Fruit fly (Drosophila melanogaster): Measurements from ENCODE around the gene CG31915.

CG31915 gene

DNA sequence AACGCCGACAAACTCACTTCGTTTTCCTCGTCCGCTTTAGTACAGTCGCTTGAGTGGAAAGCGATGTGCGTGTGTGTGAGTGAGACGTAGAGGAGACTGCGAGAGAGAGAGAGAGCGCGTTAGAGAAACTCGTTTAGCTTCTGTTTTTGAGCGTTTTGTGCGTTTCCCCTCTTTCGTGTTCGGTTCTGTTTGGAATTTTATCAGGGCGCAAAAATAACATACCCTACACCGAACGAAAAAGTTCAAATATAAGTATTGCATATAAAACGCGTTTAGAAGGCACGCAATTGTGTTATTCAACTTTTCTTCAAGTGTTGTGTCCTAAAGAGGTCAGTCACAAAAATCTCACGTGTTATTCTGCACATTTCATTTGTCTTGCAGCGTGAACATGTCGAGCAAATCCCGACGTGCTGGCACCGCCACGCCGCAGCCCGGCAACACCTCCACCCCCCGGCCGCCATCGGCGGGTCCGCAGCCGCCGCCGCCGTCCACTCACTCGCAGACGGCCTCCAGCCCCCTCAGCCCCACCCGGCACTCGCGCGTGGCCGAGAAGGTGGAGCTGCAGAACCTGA lies 15.1 kb downstream of the CG31915 start (continued):
- no peak for TF ChIP-seq E2f1 (GFP tag; IDR thresholded peaks at IDR 0.05)
- TF ChIP-seq hbn (GFP tag; IDR thresholded peaks at IDR 0.05; ENCODE audit: partially characterized antibody): no peak; the same call in 1 of the 2 replicates
- no peak for TF ChIP-seq CG4282 (GFP tag; optimal IDR thresholded peaks at IDR 0.05)
- 0 out of 3 replicates have a peak, but pooled peaks have one; percentile 18 for TF ChIP-seq otp (GFP tag; IDR thresholded peaks at IDR 0.05)
- no peak for TF ChIP-seq HLH4C (GFP tag; IDR thresholded peaks at IDR 0.05; ENCODE audit: partially characterized antibody)
- TF ChIP-seq MESR4 (GFP tag; optimal IDR thresholded peaks at IDR 0.05): peak; percentile 15
- peak; percentile 70; the same call in 2 of the 4 replicates for TF ChIP-seq chinmo (GFP tag; IDR thresholded peaks at IDR 0.05; ENCODE audit: partially characterized antibody)
- TF ChIP-seq Med (GFP tag): peak; percentile 95
- TF ChIP-seq zfh2 (GFP tag; optimal IDR thresholded peaks at IDR 0.05): peak; percentile 41
- TF ChIP-seq CG2129 (GFP tag; IDR thresholded peaks at IDR 0.05; ENCODE audit: partially characterized antibody): no peak
- no peak for TF ChIP-seq CG15269 (tag; optimal IDR thresholded peaks at IDR 0.05)
- peak; percentile 71 for TF ChIP-seq lilli (GFP tag; optimal IDR thresholded peaks at IDR 0.05)
- TF ChIP-seq CG11398 (GFP tag; optimal IDR thresholded peaks at IDR 0.05): peak; percentile 29
- TF ChIP-seq Fer2 (tag; optimal IDR thresholded peaks at IDR 0.05): no peak
- no peak for TF ChIP-seq Abd-B (GFP tag; optimal IDR thresholded peaks at IDR 0.05)
- TF ChIP-seq PHDP (tag; optimal IDR thresholded peaks at IDR 0.05): peak; percentile 57
- TF ChIP-seq vnd (GFP tag; IDR thresholded peaks at IDR 0.05; ENCODE audit: partially characterized antibody): no peak
- TF ChIP-seq jing (GFP tag; optimal IDR thresholded peaks at IDR 0.05): no peak
- no peak for TF ChIP-seq CG17612 (GFP tag; IDR thresholded peaks at IDR 0.05)
- peak; percentile 57 for TF ChIP-seq CG30403 (GFP tag; optimal IDR thresholded peaks at IDR 0.05)
- TF ChIP-seq CG1233 (GFP tag; optimal IDR thresholded peaks at IDR 0.05): no peak
- TF ChIP-seq crc (GFP tag; optimal IDR thresholded peaks at IDR 0.05): no peak
- TF ChIP-seq pros (GFP tag; optimal IDR thresholded peaks at IDR 0.05): no peak
- peak; percentile 36 for TF ChIP-seq CrebB (tag; optimal IDR thresholded peaks at IDR 0.05)
- TF ChIP-seq dan (GFP tag; IDR thresholded peaks at IDR 0.05): no peak
- no peak for TF ChIP-seq sc (optimal IDR thresholded peaks at IDR 0.05)
- TF ChIP-seq sc (GFP tag; optimal IDR thresholded peaks at IDR 0.05): no peak
- no peak for TF ChIP-seq CG17912 (GFP tag; optimal IDR thresholded peaks at IDR 0.05)
- TF ChIP-seq CG17802 (tag; optimal IDR thresholded peaks at IDR 0.05): no peak
- TF ChIP-seq CG6813 (GFP tag; optimal IDR thresholded peaks at IDR 0.05): peak; percentile 61
- TF ChIP-seq aop (GFP tag; IDR thresholded peaks at IDR 0.05): no peak
- TF ChIP-seq E2f2 (GFP tag; IDR thresholded peaks at IDR 0.05): peak; percentile 47
- peak; percentile 71 for TF ChIP-seq Atf6 (GFP tag; IDR thresholded peaks at IDR 0.05)
- peak; percentile 18 for TF ChIP-seq Mes4 (GFP tag; optimal IDR thresholded peaks at IDR 0.05)
- no peak for TF ChIP-seq CG1792 (GFP tag; optimal IDR thresholded peaks at IDR 0.05)
- TF ChIP-seq Sry-δ (GFP tag; optimal IDR thresholded peaks at IDR 0.05): no peak
- no peak for TF ChIP-seq kni (GFP tag; optimal IDR thresholded peaks at IDR 0.05)
- TF ChIP-seq Side (GFP tag; optimal IDR thresholded peaks at IDR 0.05): peak; percentile 44
- TF ChIP-seq Lim3 (GFP tag; IDR thresholded peaks at IDR 0.05): no peak
- TF ChIP-seq CG31224 (GFP tag; IDR thresholded peaks at IDR 0.05): no peak; the same call in 1 of the 2 replicates
- TF ChIP-seq pb (GFP tag; optimal IDR thresholded peaks at IDR 0.05): no peak
- TF ChIP-seq pum (GFP tag; optimal IDR thresholded peaks at IDR 0.05): peak; percentile 34
- TF ChIP-seq CG4854 (GFP tag; optimal IDR thresholded peaks at IDR 0.05): no peak
- peak; percentile 63 for TF ChIP-seq grau (tag; optimal IDR thresholded peaks at IDR 0.05)
- peak; percentile 44 for TF ChIP-seq CG7556 (GFP tag; optimal IDR thresholded peaks at IDR 0.05)
- 0 out of 3 replicates have a peak, but pooled peaks have one; percentile 4 for TF ChIP-seq CG11456 (GFP tag; IDR thresholded peaks at IDR 0.05)
- peak; percentile 24 to 72 for TF ChIP-seq dpn (GFP tag; optimal IDR thresholded peaks at IDR 0.05)
- peak; percentile 38; the same call in 1 of the 2 replicates for TF ChIP-seq lmd (GFP tag; IDR thresholded peaks at IDR 0.05)
- peak; percentile 54 for TF ChIP-seq shn (GFP tag; optimal IDR thresholded peaks at IDR 0.05)
- TF ChIP-seq CG9817 (tag; optimal IDR thresholded peaks at IDR 0.05): peak; percentile 27
